Worm (Caenorhabditis elegans): Measurements from ENCODE around the gene grl-6.

Gene grl-6

ce11 chrX:6408286-6408685, 42.5 kb downstream of the grl-6 start:
- TF ChIP-seq unc-62 (GFP tag; optimal IDR thresholded peaks at IDR 0.05), result no peak

ce11 chrX:6407805-6408204, 42.9 kb downstream of the grl-6 start:
- no peak for TF ChIP-seq unc-62 (GFP tag; optimal IDR thresholded peaks at IDR 0.05)

ce11 chrX:6405905-6406304, 44.8 kb downstream of the grl-6 start:
- no peak for TF ChIP-seq unc-62 (GFP tag; optimal IDR thresholded peaks at IDR 0.05)

- no peak for TF ChIP-seq unc-62 (GFP tag; optimal IDR thresholded peaks at IDR 0.05)
These were observed 47.6 kb downstream of the grl-6 start, which contains the start of gene glt-4 for ce11 chrX:6403122-6403521. TSS of gene glt-4 (plus strand) at chrX:6403422.
